Fruit fly (Drosophila melanogaster) whole organism, wandering third instar larva: ENCODE results near the gene CG14866.

ENCODE experiments used
- Abd-B ChIP-seq: fragments of >200 bp; optimal IDR thresholded peaks from 2 replicates; lab custom pipeline; 2017; ENCODE audit warnings: missing biosample characterization, missing genetic modification characterization
- Dif ChIP-seq: fragments of 200-275, 200-300 bp; sonication (Bioruptor generic); optimal IDR thresholded peaks from 2 replicates; lab custom pipeline; 2018; ENCODE audit warnings: missing biosample characterization, missing genetic modification characterization; ENCODE audit not compliant: partially characterized antibody

DNA sequence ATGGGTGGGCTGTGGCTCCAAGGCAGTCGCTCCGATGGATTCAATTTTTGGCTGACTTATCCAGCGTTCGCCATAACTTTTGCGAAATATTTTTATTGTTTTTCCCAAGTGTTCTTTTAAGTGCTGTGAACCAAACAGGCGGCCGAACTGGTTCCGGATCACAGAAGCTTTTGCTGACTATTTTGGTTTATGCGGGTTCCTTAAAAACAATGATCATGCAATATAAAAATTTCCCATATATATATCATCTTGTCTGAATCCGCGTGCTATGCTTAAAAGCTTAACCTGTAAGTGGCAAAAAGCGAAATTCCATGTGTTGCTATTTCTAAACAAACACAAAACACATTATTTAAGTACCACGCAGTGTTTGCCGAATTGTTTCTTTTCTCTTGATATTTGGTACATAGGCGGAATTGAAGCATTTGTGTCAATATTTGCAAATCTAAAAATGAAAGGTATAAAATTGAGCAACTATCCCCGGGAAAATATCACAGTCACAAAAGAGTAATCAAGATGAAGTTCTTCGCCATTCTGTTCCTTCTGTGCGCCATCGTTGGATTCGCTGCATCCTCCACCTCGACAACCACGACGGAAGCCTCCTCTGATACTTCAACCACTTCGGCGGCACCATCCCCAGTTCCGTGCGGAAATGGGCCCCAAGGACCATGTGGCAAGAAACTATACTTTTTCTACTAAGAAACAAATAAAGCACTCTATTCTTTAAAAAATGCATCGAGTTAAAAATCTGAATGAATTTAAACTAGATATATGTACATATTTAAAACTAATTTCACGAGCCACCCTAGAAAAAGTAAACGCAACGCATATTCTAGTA is 3.9 kb downstream of the CG14866 start, which contains the start of the genes CG6276 and CG44040:
- no peak for TF ChIP-seq Dif (GFP tag; lab: Kevin White, UChicago)
- TF ChIP-seq Abd-B (GFP tag; lab: Kevin White, UChicago) = no peak
